Fruit fly (Drosophila melanogaster): ENCODE results near the gene Rlb1.

DNA sequence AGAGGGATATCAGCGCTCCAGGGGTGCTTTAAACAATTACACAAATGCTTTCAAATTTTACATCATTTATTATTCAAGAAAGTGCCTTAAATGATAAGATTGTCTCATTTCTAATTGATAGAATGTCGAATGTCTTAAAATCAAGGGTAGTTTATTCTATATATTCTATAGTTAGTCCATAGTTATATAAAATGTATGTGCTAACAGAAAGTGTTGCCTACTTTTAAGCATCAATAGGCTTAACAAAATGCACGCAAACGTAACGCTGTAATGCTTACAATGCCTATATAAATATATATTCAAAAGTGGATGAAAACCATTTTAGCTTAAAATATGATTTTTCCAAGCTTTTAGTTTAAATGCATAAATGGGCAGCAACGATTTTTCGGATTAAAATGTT is 25.2 kb upstream of the Rlb1 start:
- no peak for TF ChIP-seq usp (GFP tag; optimal IDR thresholded peaks at IDR 0.05)
- no peak for TF ChIP-seq psq (optimal IDR thresholded peaks at IDR 0.05)
- no peak for TF ChIP-seq CG8478 (optimal IDR thresholded peaks at IDR 0.05)
- no peak for TF ChIP-seq Dll (optimal IDR thresholded peaks at IDR 0.05)
- TF ChIP-seq pan (optimal IDR thresholded peaks at IDR 0.05): no peak

Measured in whole organism.